Worm (Caenorhabditis elegans) whole organism, L2 larva: ENCODE data around the gene T04A6.3.

Experiments used
- ceh-82 ChIP-seq: fragments of 150-350 bp; optimal IDR thresholded peaks from 2 replicates; lab custom pipeline; 2014; ENCODE audit warnings: missing biosample characterization, missing genetic modification characterization
- nhr-11 ChIP-seq: fragments of 150-350 bp; optimal IDR thresholded peaks from 2 replicates; lab custom pipeline; 2014; ENCODE audit warnings: missing biosample characterization, missing genetic modification characterization
- ztf-11 ChIP-seq: sonication (generic microtip); optimal IDR thresholded peaks from 2 replicates; lab custom pipeline; 2017; ENCODE audit warnings: missing biosample characterization, missing genetic modification characterization

ce11 chrIII:7618294-7618693 lies 10.2 kb upstream of the T04A6.3 start:
- TF ChIP-seq ztf-11 (tag; lab: Kevin White, UChicago) (no peak), ceh-82 (tag; lab: Kevin White, UChicago) (no peak), nhr-11 (tag; lab: Kevin White, UChicago) (no peak)
